Fruit fly (Drosophila melanogaster) whole organism, pupa: ENCODE results near the gene CG6834.

Source experiments
- CG8159 ChIP-seq: fragments of 200-800 bp; sonication (Bioruptor generic); optimal IDR thresholded peaks from 3 replicates; lab custom pipeline; 2018; ENCODE audit warnings: missing biosample characterization, mild to moderate bottlenecking, missing genetic modification characterization, moderate library complexity
- CG8301 ChIP-seq: fragments of 200-800 bp; sonication (Bioruptor generic); optimal IDR thresholded peaks from 2 replicates; lab custom pipeline; 2018; ENCODE audit warnings: missing biosample characterization, mild to moderate bottlenecking, missing genetic modification characterization

DNA sequence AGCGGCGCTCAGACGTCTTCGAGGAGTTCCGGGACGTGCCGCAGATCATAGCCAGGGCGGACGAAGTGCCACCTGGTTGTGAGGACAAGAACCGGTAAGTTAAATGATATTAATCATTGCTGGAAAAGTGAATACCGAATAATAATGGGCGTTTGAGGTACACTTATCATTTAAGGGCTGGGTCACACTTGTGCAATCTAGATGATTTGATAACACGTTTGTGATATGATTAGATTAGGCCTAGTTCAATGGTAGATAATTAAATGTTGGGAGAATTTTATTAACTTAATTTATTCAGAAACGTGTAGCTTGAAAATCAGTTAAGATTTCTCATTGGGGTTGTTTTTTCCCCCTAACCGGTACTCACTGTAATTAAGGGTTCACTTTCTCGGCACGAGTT is 17.0 kb downstream of the CG6834 start:
- TF ChIP-seq CG8301 (tag; lab: Kevin White, UChicago) (no peak), CG8159 (tag; lab: Kevin White, UChicago) (no peak)
